Worm (Caenorhabditis elegans): ENCODE measurements around the gene idpp-15.

idpp-15 gene

ce11 chrIII:8519886-8520285 lies 5.0 kb upstream of the idpp-15 start, which contains the start of gene ZC21.8:
Gene ZC21.8, minus strand, starts transcription at chrIII:8519986.
- TF ChIP-seq odd-2 (tag; optimal IDR thresholded peaks at IDR 0.05) = no peak
- TF ChIP-seq pat-9 (tag; optimal IDR thresholded peaks at IDR 0.05) = no peak
- TF ChIP-seq madf-2 (tag; optimal IDR thresholded peaks at IDR 0.05) = no peak
- no peak for TF ChIP-seq hlh-6 (tag; optimal IDR thresholded peaks at IDR 0.05)
- TF ChIP-seq eyg-1 (tag; optimal IDR thresholded peaks at IDR 0.05) = no peak
- TF ChIP-seq fkh-10 (GFP tag; optimal IDR thresholded peaks at IDR 0.05) = no peak
- no peak for TF ChIP-seq lin-11 (tag; optimal IDR thresholded peaks at IDR 0.05)
- TF ChIP-seq gmeb-2 (tag; optimal IDR thresholded peaks at IDR 0.05) = no peak
- no peak for TF ChIP-seq ceh-48 (tag; optimal IDR thresholded peaks at IDR 0.05)
- TF ChIP-seq ceh-24 (tag; optimal IDR thresholded peaks at IDR 0.05) = no peak
- no peak for TF ChIP-seq ceh-34 (tag; optimal IDR thresholded peaks at IDR 0.05)
- no peak for TF ChIP-seq F13H6.1 (tag; optimal IDR thresholded peaks at IDR 0.05)
- no peak for TF ChIP-seq pag-3 (tag; optimal IDR thresholded peaks at IDR 0.05; ENCODE audit: borderline replicate concordance)
- no peak for TF ChIP-seq zip-5 (tag; optimal IDR thresholded peaks at IDR 0.05)

DNA sequence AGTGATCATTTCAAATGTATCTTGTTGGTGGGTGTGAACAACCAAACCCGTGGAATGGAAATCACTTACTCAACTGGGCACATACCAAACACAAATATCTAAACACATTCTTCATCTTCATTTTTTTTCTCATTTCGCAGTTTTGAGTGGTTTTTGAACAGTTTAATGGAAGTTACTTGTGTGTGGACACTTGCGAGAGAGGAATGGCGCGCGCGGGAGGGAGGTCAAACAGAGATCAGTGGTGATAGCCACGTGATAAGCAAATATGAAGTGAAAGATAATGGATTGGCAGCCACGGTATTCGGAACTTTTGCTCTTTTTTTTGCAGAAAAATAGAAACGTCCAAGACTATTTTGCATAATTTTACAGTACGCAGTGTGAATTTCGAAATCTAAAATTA lies 4.3 kb upstream of the idpp-15 start:
- TF ChIP-seq hlh-30 (tag; optimal IDR thresholded peaks at IDR 0.05; ENCODE audit: insufficient read depth) = no peak
- TF ChIP-seq hlh-15 (tag; optimal IDR thresholded peaks at IDR 0.05) = no peak
- no peak for TF ChIP-seq ceh-24 (tag; optimal IDR thresholded peaks at IDR 0.05)
- no peak for TF ChIP-seq nfya-1 (tag; optimal IDR thresholded peaks at IDR 0.05)
- TF ChIP-seq dmd-4 (tag; optimal IDR thresholded peaks at IDR 0.05; ENCODE audit: borderline replicate concordance) = no peak
- no peak for TF ChIP-seq unc-42 (tag; optimal IDR thresholded peaks at IDR 0.05)
- TF ChIP-seq elt-2 (tag; optimal IDR thresholded peaks at IDR 0.05) = no peak
- TF ChIP-seq ceh-18 (tag; optimal IDR thresholded peaks at IDR 0.05) = no peak
- TF ChIP-seq pha-4 (tag; optimal IDR thresholded peaks at IDR 0.05) = no peak
- no peak for TF ChIP-seq npax-4 (tag; optimal IDR thresholded peaks at IDR 0.05)
- TF ChIP-seq gmeb-2 (tag; optimal IDR thresholded peaks at IDR 0.05) = no peak
- TF ChIP-seq ahr-1 (tag; optimal IDR thresholded peaks at IDR 0.05) = no peak
- TF ChIP-seq mec-3 (tag; optimal IDR thresholded peaks at IDR 0.05; ENCODE audit: borderline replicate concordance) = no peak
- no peak for TF ChIP-seq ceh-9 (tag; optimal IDR thresholded peaks at IDR 0.05)
- TF ChIP-seq zip-5 (tag; optimal IDR thresholded peaks at IDR 0.05) = no peak
- no peak for TF ChIP-seq pros-1 (tag; optimal IDR thresholded peaks at IDR 0.05)
- no peak for TF ChIP-seq F13H6.1 (tag; optimal IDR thresholded peaks at IDR 0.05)

- TF ChIP-seq ceh-6 (GFP tag; optimal IDR thresholded peaks at IDR 0.05) (no peak), ceh-19 (GFP tag; optimal IDR thresholded peaks at IDR 0.05) (no peak), F13H6.1 (tag; optimal IDR thresholded peaks at IDR 0.05) (no peak)
Observed at ce11 chrIII:8521654-8522392, 3.0 kb upstream of the idpp-15 start.

- TF ChIP-seq ref-2 (tag; optimal IDR thresholded peaks at IDR 0.05) = peak; percentile 58
- TF ChIP-seq sdc-2 (tag; optimal IDR thresholded peaks at IDR 0.05) = peak; percentile 2
- TF ChIP-seq pqm-1 (tag; optimal IDR thresholded peaks at IDR 0.05) = no peak
- TF ChIP-seq eyg-1 (tag; optimal IDR thresholded peaks at IDR 0.05) = no peak
- peak; percentile 39 for TF ChIP-seq lim-6 (tag; optimal IDR thresholded peaks at IDR 0.05)
- no peak for TF ChIP-seq ceh-9 (tag; optimal IDR thresholded peaks at IDR 0.05)
- TF ChIP-seq hlh-8 (tag; optimal IDR thresholded peaks at IDR 0.05) = no peak
- peak; percentile 75 for TF ChIP-seq ceh-2 (tag; optimal IDR thresholded peaks at IDR 0.05)
- TF ChIP-seq T23F11.4 (GFP tag; optimal IDR thresholded peaks at IDR 0.05) = no peak
- TF ChIP-seq npax-4 (tag; optimal IDR thresholded peaks at IDR 0.05) = no peak
- no peak for TF ChIP-seq elt-4 (tag; optimal IDR thresholded peaks at IDR 0.05)
- TF ChIP-seq pha-2 (tag; optimal IDR thresholded peaks at IDR 0.05) = no peak
- TF ChIP-seq zip-5 (tag; optimal IDR thresholded peaks at IDR 0.05) = peak; percentile 1
- TF ChIP-seq sox-2 (GFP tag; IDR thresholded peaks at IDR 0.05) = no peak
- TF ChIP-seq ceh-45 (GFP tag; IDR thresholded peaks at IDR 0.05) = no peak
- no peak for TF ChIP-seq syd-9 (tag; optimal IDR thresholded peaks at IDR 0.05)
- no peak for TF ChIP-seq pat-9 (tag; optimal IDR thresholded peaks at IDR 0.05)
- peak; percentile 94 for TF ChIP-seq ama-1 (optimal IDR thresholded peaks at IDR 0.05)
- TF ChIP-seq pag-3 (tag; optimal IDR thresholded peaks at IDR 0.05; ENCODE audit: borderline replicate concordance) = no peak
- no peak for TF ChIP-seq che-1 (tag; optimal IDR thresholded peaks at IDR 0.05)
- no peak for TF ChIP-seq lin-11 (tag; optimal IDR thresholded peaks at IDR 0.05)
- no peak for TF ChIP-seq mec-3 (tag; optimal IDR thresholded peaks at IDR 0.05; ENCODE audit: borderline replicate concordance)
- TF ChIP-seq ceh-6 (GFP tag; optimal IDR thresholded peaks at IDR 0.05) = no peak
- TF ChIP-seq unc-55 (GFP tag; optimal IDR thresholded peaks at IDR 0.05) = peak; percentile 57
- no peak for TF ChIP-seq dve-1 (tag; optimal IDR thresholded peaks at IDR 0.05)
- TF ChIP-seq gmeb-2 (tag; optimal IDR thresholded peaks at IDR 0.05) = peak; percentile 37
- TF ChIP-seq unc-42 (tag; optimal IDR thresholded peaks at IDR 0.05) = peak; percentile 23
Observed at ce11 chrIII:8529002-8529401, 4.1 kb downstream of the idpp-15 start.
